Fruit fly (Drosophila melanogaster): ENCODE results near the gene pns.
A peak's percentile ranks its signal among the peaks of the same experiment; 100 is the strongest.

The pns gene

DNA sequence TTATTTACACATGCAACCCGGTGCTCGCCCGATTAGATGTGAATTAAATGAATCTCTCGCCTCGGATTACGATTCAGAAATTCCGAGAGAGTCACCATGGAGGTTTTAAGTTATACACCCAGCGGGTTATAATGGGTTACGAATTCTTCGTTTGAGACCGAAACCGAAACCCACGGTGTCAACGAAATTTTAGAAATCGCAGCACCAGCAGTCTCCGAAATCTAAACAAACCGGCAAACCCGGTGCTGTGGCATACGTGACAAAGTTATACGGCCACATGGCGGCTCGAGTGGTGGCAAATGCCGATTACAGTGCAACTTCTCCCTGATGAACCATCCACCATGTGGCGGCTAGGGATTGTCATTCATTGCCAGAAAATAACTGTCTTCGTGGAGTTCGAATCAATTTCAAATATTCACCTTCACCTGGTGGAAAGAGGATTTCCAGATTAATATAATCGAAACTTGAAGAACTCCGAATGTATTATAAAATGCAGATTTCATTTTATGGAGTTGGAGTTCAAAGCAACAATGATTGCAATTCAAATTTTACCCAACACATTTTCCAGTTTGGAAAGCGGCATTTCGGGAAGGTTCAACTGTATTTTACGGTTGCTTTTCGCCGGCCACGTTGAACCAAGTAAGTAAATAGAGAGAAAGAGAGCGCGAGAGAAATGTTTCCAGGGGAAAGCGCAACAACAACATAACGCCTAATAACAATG is 21.0 kb upstream of the pns start (continued):
- no peak for TF ChIP-seq rib (GFP tag; IDR thresholded peaks at IDR 0.05)
- TF ChIP-seq CG7963 (GFP tag; IDR thresholded peaks at IDR 0.05; ENCODE audit: partially characterized antibody) = no peak
- peak; percentile 81 for TF ChIP-seq CG7556 (GFP tag; optimal IDR thresholded peaks at IDR 0.05)
- peak; percentile 70 for TF ChIP-seq Xbp1 (GFP tag; optimal IDR thresholded peaks at IDR 0.05)
- no peak for TF ChIP-seq CG15514 (GFP tag; optimal IDR thresholded peaks at IDR 0.05)
- peak; percentile 93 for TF ChIP-seq Med (GFP tag)
- TF ChIP-seq CG12219 (GFP tag; optimal IDR thresholded peaks at IDR 0.05) = peak; percentile 68
- TF ChIP-seq Asciz (GFP tag; optimal IDR thresholded peaks at IDR 0.05) = peak; percentile 76
- peak; percentile 48; the same call in 1 of the 2 replicates for TF ChIP-seq slbo (GFP tag; IDR thresholded peaks at IDR 0.05)
- no peak for TF ChIP-seq CG11560 (tag; IDR thresholded peaks at IDR 0.05)
- TF ChIP-seq GATAe (GFP tag; conservative IDR thresholded peaks at IDR 0.05) = no peak
- peak; percentile 23 for TF ChIP-seq CG12659 (GFP tag; optimal IDR thresholded peaks at IDR 0.05)
- TF ChIP-seq amos (GFP tag; IDR thresholded peaks at IDR 0.05; ENCODE audit: partially characterized antibody) = no peak
- TF ChIP-seq repo (GFP tag; optimal IDR thresholded peaks at IDR 0.05) = peak; percentile 43
- TF ChIP-seq Adf1 (GFP tag; IDR thresholded peaks at IDR 0.05) = no peak
- peak; percentile 32 for TF ChIP-seq run (tag; optimal IDR thresholded peaks at IDR 0.05)
- peak; percentile 11; the same call in 1 of the 2 replicates for TF ChIP-seq CG3847 (GFP tag; IDR thresholded peaks at IDR 0.05)
- no peak for TF ChIP-seq CG6791 (GFP tag; IDR thresholded peaks at IDR 0.05; ENCODE audit: partially characterized antibody)
- no peak for TF ChIP-seq yki (optimal IDR thresholded peaks at IDR 0.05)
- no peak for TF ChIP-seq bigmax (GFP tag; optimal IDR thresholded peaks at IDR 0.05)
- no peak for TF ChIP-seq CG11696 (GFP tag; IDR thresholded peaks at IDR 0.05)
- TF ChIP-seq CG2202 (tag; optimal IDR thresholded peaks at IDR 0.05) = peak; percentile 52
- TF ChIP-seq CG4820 (GFP tag; optimal IDR thresholded peaks at IDR 0.05) = peak; percentile 53
- TF ChIP-seq nau (GFP tag; optimal IDR thresholded peaks at IDR 0.05) = no peak
- no peak for TF ChIP-seq Bgb (GFP tag; IDR thresholded peaks at IDR 0.05; ENCODE audit: partially characterized antibody)
- TF ChIP-seq HLH3B (GFP tag; IDR thresholded peaks at IDR 0.05) = peak; percentile 53; the same call in 1 of the 2 replicates
- no peak for TF ChIP-seq C15 (GFP tag; IDR thresholded peaks at IDR 0.05)
- TF ChIP-seq Rfx (GFP tag; IDR thresholded peaks at IDR 0.05) = peak; percentile 46
- peak; percentile 83 for TF ChIP-seq Sox100B (GFP tag; optimal IDR thresholded peaks at IDR 0.05)
- peak; percentile 59 for TF ChIP-seq lmd (GFP tag; IDR thresholded peaks at IDR 0.05)
- peak; percentile 64 for TF ChIP-seq CG2120 (GFP tag; optimal IDR thresholded peaks at IDR 0.05)
- TF ChIP-seq fru (optimal IDR thresholded peaks at IDR 0.05) = no peak
- TF ChIP-seq trem (tag; optimal IDR thresholded peaks at IDR 0.05) = peak; percentile 56
- peak; percentile 68 for TF ChIP-seq CG2875 (GFP tag; optimal IDR thresholded peaks at IDR 0.05)
- TF ChIP-seq vnd (GFP tag; IDR thresholded peaks at IDR 0.05; ENCODE audit: partially characterized antibody) = no peak
- no peak for TF ChIP-seq CG7271 (tag; optimal IDR thresholded peaks at IDR 0.05)
- TF ChIP-seq CG9932 (GFP tag; IDR thresholded peaks at IDR 0.05) = peak; percentile 25; the same call in 1 of the 2 replicates
- TF ChIP-seq HmgZ (tag; optimal IDR thresholded peaks at IDR 0.05) = peak; percentile 62
- TF ChIP-seq gem (tag; optimal IDR thresholded peaks at IDR 0.05) = peak; percentile 82
- TF ChIP-seq Fer2 (tag; optimal IDR thresholded peaks at IDR 0.05) = no peak
- no peak for TF ChIP-seq ab (GFP tag; optimal IDR thresholded peaks at IDR 0.05)
- peak; percentile 70 for TF ChIP-seq Xrp1 (GFP tag; IDR thresholded peaks at IDR 0.05)
- peak; percentile 30 for TF ChIP-seq her (GFP tag; optimal IDR thresholded peaks at IDR 0.05)

All from whole organism, embryonic.